Fruit fly (Drosophila melanogaster) whole organism, embryonic: ENCODE results near the gene Crz.
A peak's percentile ranks its signal among the peaks of the same experiment; 100 is the strongest.

Source experiments
- Asciz ChIP-seq: fragments of 200-800 bp; sonication (Bioruptor generic); optimal IDR thresholded peaks from 2 replicates; lab custom pipeline; 2017; ENCODE audit warnings: missing biosample characterization, mild to moderate bottlenecking, missing genetic modification characterization, missing genetic modification reagents
- CG1024 ChIP-seq: fragments of 200-800 bp; sonication (Bioruptor generic); IDR thresholded peaks from 2 replicates; pipeline ENCODE4 v1.3.6; 2022; ENCODE audit warnings: missing biosample characterization, missing genetic modification characterization
- CG11723 ChIP-seq: fragments of 200-800 bp; sonication (Bioruptor generic); optimal IDR thresholded peaks from 2 replicates; lab custom pipeline; 2017; ENCODE audit warnings: missing biosample characterization, mild to moderate bottlenecking, missing genetic modification characterization
- CG12071 ChIP-seq: fragments of 200-800 bp; sonication (Bioruptor generic); optimal IDR thresholded peaks from 3 replicates; lab custom pipeline; 2018; ENCODE audit warnings: missing biosample characterization, mild to moderate bottlenecking, missing genetic modification characterization
- CG12391 ChIP-seq: fragments of 200-800 bp; sonication (Bioruptor generic); optimal IDR thresholded peaks from 3 replicates; lab custom pipeline; 2018; ENCODE audit warnings: missing biosample characterization, mild to moderate bottlenecking, missing genetic modification characterization, moderate library complexity
- CG12769 ChIP-seq: fragments of 200-800 bp; sonication (Bioruptor generic); optimal IDR thresholded peaks from 2 replicates; lab custom pipeline; 2019; ENCODE audit warnings: missing biosample characterization, mild to moderate bottlenecking, missing genetic modification characterization, moderate library complexity
- CG12942 ChIP-seq: fragments of 200-800 bp; sonication (Bioruptor generic); optimal IDR thresholded peaks from 3 replicates; lab custom pipeline; 2016; ENCODE audit warnings: missing biosample characterization, missing genetic modification characterization
- CG13296 ChIP-seq: fragments of 200-800 bp; sonication (Bioruptor generic); optimal IDR thresholded peaks from 3 replicates; lab custom pipeline; 2018; ENCODE audit warnings: missing biosample characterization, mild to moderate bottlenecking, missing genetic modification characterization
- CG14014 ChIP-seq: fragments of 200-800 bp; sonication (Bioruptor generic); IDR thresholded peaks from 2 replicates; pipeline ENCODE4 v1.3.6; 2022; ENCODE audit warnings: missing biosample characterization, missing genetic modification characterization
- CG15011 ChIP-seq: fragments of 200-800 bp; sonication (Bioruptor generic); optimal IDR thresholded peaks from 3 replicates; lab custom pipeline; 2018; ENCODE audit warnings: missing biosample characterization, mild to moderate bottlenecking, missing genetic modification characterization
- CG15073 ChIP-seq: fragments of 200-800 bp; sonication (Bioruptor generic); optimal IDR thresholded peaks from 2 replicates; lab custom pipeline; 2016; ENCODE audit warnings: missing biosample characterization, missing genetic modification characterization
- CG1603 ChIP-seq: fragments of 200-800 bp; sonication (Bioruptor generic); optimal IDR thresholded peaks from 2 replicates; lab custom pipeline; 2019; ENCODE audit warnings: missing biosample characterization, mild to moderate bottlenecking, missing genetic modification characterization, moderate library complexity
- CG2199 ChIP-seq: fragments of 200-800 bp; sonication (Bioruptor generic); IDR thresholded peaks from 3 replicates; pipeline ENCODE4 v1.3.6; 2022; ENCODE audit warnings: missing biosample characterization, missing genetic modification characterization
- CG2712 ChIP-seq: fragments of 200-800 bp; optimal IDR thresholded peaks from 3 replicates; lab custom pipeline; 2019; ENCODE audit warnings: missing biosample characterization, mild to moderate bottlenecking, missing genetic modification characterization, moderate library complexity
- CG3847 ChIP-seq: fragments of 200-800 bp; sonication (Bioruptor generic); IDR thresholded peaks from 2 replicates; pipeline ENCODE4 v1.3.6; 2022; ENCODE audit warnings: missing biosample characterization, missing genetic modification characterization
- CG6689 ChIP-seq: fragments of 200-800 bp; sonication (Bioruptor generic); IDR thresholded peaks from 2 replicates; pipeline ENCODE4 v1.3.6; 2022; ENCODE audit warnings: missing biosample characterization, missing genetic modification characterization
- CG6765 ChIP-seq: fragments of 200-800 bp; sonication (Bioruptor generic); optimal IDR thresholded peaks from 3 replicates; lab custom pipeline; 2017; ENCODE audit warnings: missing biosample characterization, mild to moderate bottlenecking, missing genetic modification characterization
- CG7963 ChIP-seq: fragments of 200-800 bp; sonication (Bioruptor generic); IDR thresholded peaks from 3 replicates; pipeline ENCODE4 v1.3.6; 2022; ENCODE audit warnings: missing biosample characterization, missing genetic modification characterization; ENCODE audit not compliant: partially characterized antibody
- Dad ChIP-seq: fragments of 200-800 bp; sonication (Bioruptor generic); optimal IDR thresholded peaks from 3 replicates; lab custom pipeline; 2016; ENCODE audit warnings: missing biosample characterization, missing genetic modification characterization
- Dfd ChIP-seq, 2 experiments: fragments of >200 bp; optimal IDR thresholded peaks; 2 replicates each; lab custom pipeline; 2017; ENCODE audit warnings: missing biosample characterization in 2 of 2, missing genetic modification characterization in 2 of 2
- Med ChIP-seq: fragments of 200-800 bp; sonication (Bioruptor generic); peaks from one replicate; lab custom pipeline; 2016; ENCODE audit warnings: missing biosample characterization, missing genetic modification characterization, mild to moderate bottlenecking, inconsistent platforms, moderate library complexity
- Rfx ChIP-seq: fragments of 200-800 bp; sonication (Bioruptor generic); IDR thresholded peaks from 2 replicates; pipeline ENCODE4 v1.3.6; 2022; ENCODE audit warnings: missing biosample characterization, missing genetic modification characterization
- Ssrp ChIP-seq: fragments of 200-800 bp; sonication (Bioruptor generic); optimal IDR thresholded peaks from 2 replicates; lab custom pipeline; 2018; ENCODE audit warnings: missing biosample characterization, mild to moderate bottlenecking, missing genetic modification characterization, moderate library complexity
- ac ChIP-seq: fragments of 200-800 bp; sonication (Bioruptor generic); optimal IDR thresholded peaks from 3 replicates; lab custom pipeline; 2017; ENCODE audit warnings: missing biosample characterization, mild to moderate bottlenecking, missing genetic modification characterization
- bigmax ChIP-seq: fragments of 200-800 bp; sonication (Bioruptor generic); optimal IDR thresholded peaks from 2 replicates; lab custom pipeline; 2018; ENCODE audit warnings: missing biosample characterization, mild to moderate bottlenecking, missing genetic modification characterization
- bowl ChIP-seq: fragments of 200-800 bp; sonication (Bioruptor generic); IDR thresholded peaks from 2 replicates; pipeline ENCODE4 v1.3.6; 2022; ENCODE audit warnings: missing biosample characterization, missing genetic modification characterization
- btn ChIP-seq: fragments of 200-800 bp; sonication (Bioruptor generic); optimal IDR thresholded peaks from 2 replicates; lab custom pipeline; 2016; ENCODE audit warnings: missing biosample characterization, missing genetic modification characterization
- chif ChIP-seq, 2 experiments: fragments of 200-800 bp; sonication (Bioruptor generic); optimal IDR thresholded peaks; 3 replicates each; lab custom pipeline; 2016; ENCODE audit warnings: missing biosample characterization in 2 of 2, missing genetic modification characterization in 2 of 2
- chinmo ChIP-seq: fragments of 200-800 bp; sonication (Bioruptor generic); IDR thresholded peaks from 4 replicates; pipeline ENCODE4 v1.3.6; 2022; ENCODE audit warnings: missing biosample characterization, missing genetic modification characterization; ENCODE audit not compliant: partially characterized antibody
- crp ChIP-seq, 2 experiments: fragments of 200-800 bp; sonication (Bioruptor generic); optimal IDR thresholded peaks; 2 replicates in 1 of 2; 3 replicates in 1 of 2; lab custom pipeline; 2017; ENCODE audit warnings: missing biosample characterization in 2 of 2, missing genetic modification characterization in 2 of 2, mild to moderate bottlenecking in 1 of 2, moderate library complexity in 1 of 2
- danr ChIP-seq: fragments of 200-800 bp; sonication (Bioruptor generic); IDR thresholded peaks from 2 replicates; pipeline ENCODE4 v1.3.6; 2022; ENCODE audit warnings: missing biosample characterization, missing genetic modification characterization
- disco-r ChIP-seq: fragments of 200-800 bp; sonication (Bioruptor generic); optimal IDR thresholded peaks from 2 replicates; lab custom pipeline; 2016; ENCODE audit warnings: missing biosample characterization, missing genetic modification characterization
- en ChIP-seq: fragments of 200-800 bp; sonication (Bioruptor generic); optimal IDR thresholded peaks from 2 replicates; lab custom pipeline; 2016; ENCODE audit warnings: missing biosample characterization, missing genetic modification characterization
- fru ChIP-seq: fragments of >200 bp; optimal IDR thresholded peaks from 2 replicates; lab custom pipeline; 2017
- her ChIP-seq: fragments of 200-800 bp; sonication (Bioruptor generic); optimal IDR thresholded peaks from 2 replicates; lab custom pipeline; 2016; ENCODE audit warnings: missing biosample characterization, missing genetic modification characterization
- ind ChIP-seq: fragments of 200-800 bp; sonication (Bioruptor generic); optimal IDR thresholded peaks from 3 replicates; lab custom pipeline; 2016; ENCODE audit warnings: missing biosample characterization, missing genetic modification characterization
- ken ChIP-seq: fragments of 200-800 bp; sonication (Bioruptor generic); IDR thresholded peaks from 3 replicates; pipeline ENCODE4 v1.3.6; 2022; ENCODE audit warnings: missing biosample characterization, missing genetic modification characterization
- lmd ChIP-seq: fragments of 200-800 bp; sonication (Bioruptor generic); IDR thresholded peaks from 2 replicates; pipeline ENCODE4 v1.3.6; 2022; ENCODE audit warnings: missing biosample characterization, missing genetic modification characterization
- nau ChIP-seq: fragments of 200-800 bp; sonication (Bioruptor generic); optimal IDR thresholded peaks from 3 replicates; lab custom pipeline; 2017; ENCODE audit warnings: missing biosample characterization, mild to moderate bottlenecking, missing genetic modification characterization, missing genetic modification reagents
- nom ChIP-seq: fragments of 200-800 bp; sonication (Bioruptor generic); optimal IDR thresholded peaks from 2 replicates; lab custom pipeline; 2017; ENCODE audit warnings: missing biosample characterization, missing genetic modification characterization, mild to moderate bottlenecking, moderate library complexity, missing genetic modification reagents
- ro ChIP-seq: fragments of 200-800 bp; sonication (Bioruptor generic); IDR thresholded peaks from 2 replicates; pipeline ENCODE4 v1.3.6; 2022; ENCODE audit warnings: missing biosample characterization, missing genetic modification characterization
- sc ChIP-seq, 3 experiments: fragments of >200 bp in 2 of 3; fragments of 200-800 bp in 1 of 3; sonication (Bioruptor generic) in 1 of 3; optimal IDR thresholded peaks; 2 replicates in 2 of 3; 3 replicates in 1 of 3; lab custom pipeline; 2017; ENCODE audit warnings: mild to moderate bottlenecking in 1 of 3, missing biosample characterization in 1 of 3, missing genetic modification characterization in 1 of 3, missing genetic modification reagents in 1 of 3
- sisA ChIP-seq: fragments of 200-800 bp; sonication (Bioruptor generic); IDR thresholded peaks from 2 replicates; pipeline ENCODE4 v1.3.6; 2022; ENCODE audit warnings: missing biosample characterization, missing genetic modification characterization
- sob ChIP-seq: fragments of 200-800 bp; sonication (Bioruptor generic); IDR thresholded peaks from 2 replicates; pipeline ENCODE4 v1.3.6; 2022; ENCODE audit warnings: missing biosample characterization, missing genetic modification characterization
- sqz ChIP-seq: fragments of 200-800 bp; sonication (Bioruptor generic); optimal IDR thresholded peaks from 3 replicates; lab custom pipeline; 2018; ENCODE audit warnings: missing biosample characterization, mild to moderate bottlenecking, missing genetic modification characterization
- tap ChIP-seq: fragments of 200-800 bp; optimal IDR thresholded peaks from 3 replicates; lab custom pipeline; 2019; ENCODE audit warnings: missing biosample characterization, mild to moderate bottlenecking, missing genetic modification characterization, moderate library complexity
- tgo ChIP-seq: fragments of 200-800 bp; sonication (Bioruptor generic); IDR thresholded peaks from 3 replicates; pipeline ENCODE4 v1.3.6; 2022; ENCODE audit warnings: missing biosample characterization, missing genetic modification characterization
- tio ChIP-seq: fragments of 200-800 bp; sonication (Bioruptor generic); optimal IDR thresholded peaks from 2 replicates; lab custom pipeline; 2017; ENCODE audit warnings: missing biosample characterization, missing genetic modification characterization, inconsistent platforms
- yki ChIP-seq: fragments of >200 bp; optimal IDR thresholded peaks from 3 replicates; lab custom pipeline; 2018
- zfh2 ChIP-seq: fragments of 200-800 bp; sonication (Bioruptor generic); optimal IDR thresholded peaks from 2 replicates; lab custom pipeline; 2016; ENCODE audit warnings: missing biosample characterization, missing genetic modification characterization

The Crz gene

DNA sequence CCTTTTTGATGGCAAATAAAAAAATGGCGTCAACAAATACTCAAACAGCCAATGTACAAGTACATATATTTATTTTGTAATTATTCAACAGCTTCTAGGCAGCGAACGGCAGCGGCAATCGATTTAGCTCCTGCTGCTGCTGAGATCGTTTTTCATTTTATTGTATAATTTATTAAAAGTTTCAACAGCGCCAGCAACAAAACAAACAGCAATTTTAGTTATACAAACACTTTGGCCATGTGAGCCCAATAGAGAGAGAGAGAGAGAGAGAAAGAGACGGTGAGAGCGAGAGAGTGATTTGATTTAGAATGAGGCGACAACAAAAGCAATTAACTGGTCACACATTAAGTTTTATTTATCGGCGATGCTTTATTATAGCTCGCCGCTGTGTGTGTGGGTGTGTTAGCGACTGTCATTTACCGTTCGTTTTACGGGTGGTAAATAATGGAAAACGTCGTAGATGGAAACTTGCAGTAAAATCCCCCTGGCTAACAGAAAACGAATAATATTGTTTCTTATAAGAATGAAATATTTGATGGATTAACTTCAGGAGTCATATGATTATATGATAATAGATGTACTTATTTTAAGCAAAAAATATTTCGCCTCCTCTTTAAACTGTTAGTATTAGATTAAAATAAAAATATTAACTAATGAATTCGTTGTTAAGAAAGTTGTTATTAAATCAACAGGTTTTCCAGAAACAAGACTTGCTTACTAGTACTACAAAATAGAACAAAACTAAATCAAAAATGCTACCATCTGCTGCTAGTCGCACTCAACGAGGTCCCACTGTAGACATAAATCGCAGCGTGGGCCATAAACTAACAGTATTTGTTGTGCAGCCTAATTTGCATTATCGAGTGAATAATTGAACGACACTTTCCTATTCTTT is 29.3 kb upstream of the Crz start (continued):
- no peak for TF ChIP-seq CG14014 (GFP tag; lab: Robert Waterston, UW)
- peak; percentile 2 for TF ChIP-seq yki (lab: Kevin White, UChicago)
- no peak for TF ChIP-seq CG15073
- TF ChIP-seq CG2712 (tag; lab: Kevin White, UChicago): peak; percentile 4
- TF ChIP-seq ro: no peak
- no peak for TF ChIP-seq CG11723 (GFP tag; lab: Kevin White, UChicago)
- no peak for TF ChIP-seq CG7963 (GFP tag; lab: Robert Waterston, UW)
- no peak for TF ChIP-seq zfh2 (GFP tag; lab: Kevin White, UChicago)
- TF ChIP-seq sob (GFP tag; lab: Robert Waterston, UW): no peak
- TF ChIP-seq sqz (GFP tag; lab: Kevin White, UChicago): no peak
- TF ChIP-seq bowl (GFP tag; lab: Robert Waterston, UW): no peak
- TF ChIP-seq tap (tag; lab: Kevin White, UChicago): no peak
- TF ChIP-seq CG2199 (GFP tag; lab: Robert Waterston, UW): no peak
- peak; percentile 34 for TF ChIP-seq tio (GFP tag; lab: Kevin White, UChicago)
- no peak for TF ChIP-seq lmd (GFP tag; lab: Robert Waterston, UW)
- TF ChIP-seq CG12391 (tag; lab: Kevin White, UChicago): no peak
- TF ChIP-seq en: no peak
- no peak for TF ChIP-seq her (GFP tag; lab: Kevin White, UChicago)
- no peak for TF ChIP-seq Dad (GFP tag; lab: Kevin White, UChicago)
- no peak for TF ChIP-seq CG6689 (GFP tag; lab: Robert Waterston, UW)
- no peak for TF ChIP-seq danr
- no peak for TF ChIP-seq Asciz (GFP tag; lab: Kevin White, UChicago)
- TF ChIP-seq nau (GFP tag; lab: Kevin White, UChicago): no peak
- no peak for TF ChIP-seq nom (GFP tag; lab: Kevin White, UChicago)
- TF ChIP-seq ac: no peak
- no peak for TF ChIP-seq fru (lab: Kevin White, UChicago)
- TF ChIP-seq CG1603 (tag; lab: Kevin White, UChicago): no peak
- TF ChIP-seq CG15011: no peak
- no peak for TF ChIP-seq btn (GFP tag; lab: Kevin White, UChicago)
- no peak for TF ChIP-seq CG6765 (GFP tag; lab: Kevin White, UChicago)
- no peak for TF ChIP-seq ken (GFP tag; lab: Robert Waterston, UW)
- no peak for TF ChIP-seq CG1024 (GFP tag; lab: Robert Waterston, UW)
- no peak for TF ChIP-seq CG12942
- TF ChIP-seq sisA (GFP tag; lab: Robert Waterston, UW): no peak
- no peak for TF ChIP-seq Dfd (GFP tag; optimal IDR thresholded peaks at IDR 0.05; lab: Kevin White, UChicago)
- TF ChIP-seq tgo: no peak
- TF ChIP-seq crp (GFP tag; optimal IDR thresholded peaks at IDR 0.05; lab: Kevin White, UChicago): no peak
- no peak for TF ChIP-seq CG12071 (GFP tag; lab: Kevin White, UChicago)
- peak; percentile 11 for TF ChIP-seq Ssrp (tag; lab: Kevin White, UChicago)
- TF ChIP-seq CG3847 (GFP tag; lab: Robert Waterston, UW): no peak
- TF ChIP-seq CG13296: no peak
- TF ChIP-seq CG12769 (tag; lab: Kevin White, UChicago): no peak
- no peak for TF ChIP-seq sc (optimal IDR thresholded peaks at IDR 0.05; lab: Kevin White, UChicago)
- peak; percentile 19 for TF ChIP-seq sc (GFP tag; optimal IDR thresholded peaks at IDR 0.05; lab: Kevin White, UChicago)
- TF ChIP-seq ind (GFP tag; lab: Kevin White, UChicago): peak; percentile 23
- TF ChIP-seq disco-r (GFP tag; lab: Kevin White, UChicago): peak; percentile 23
- no peak for TF ChIP-seq Rfx (GFP tag; lab: Robert Waterston, UW)
- no peak for TF ChIP-seq bigmax (GFP tag; lab: Kevin White, UChicago)
- TF ChIP-seq chif (GFP tag; optimal IDR thresholded peaks at IDR 0.05; lab: Kevin White, UChicago): no peak
- peak; percentile 83 for TF ChIP-seq Med (GFP tag; lab: Kevin White, UChicago)
- no peak for TF ChIP-seq chinmo (GFP tag; lab: Robert Waterston, UW)
